Fruit fly (Drosophila melanogaster): ENCODE measurements around the gene CG12182.

CG12182 gene

dm6 chr3L:2590764-2591309 is 8.5 kb downstream of the CG12182 start:
- TF ChIP-seq noc (tag; optimal IDR thresholded peaks at IDR 0.05) = no peak

DNA sequence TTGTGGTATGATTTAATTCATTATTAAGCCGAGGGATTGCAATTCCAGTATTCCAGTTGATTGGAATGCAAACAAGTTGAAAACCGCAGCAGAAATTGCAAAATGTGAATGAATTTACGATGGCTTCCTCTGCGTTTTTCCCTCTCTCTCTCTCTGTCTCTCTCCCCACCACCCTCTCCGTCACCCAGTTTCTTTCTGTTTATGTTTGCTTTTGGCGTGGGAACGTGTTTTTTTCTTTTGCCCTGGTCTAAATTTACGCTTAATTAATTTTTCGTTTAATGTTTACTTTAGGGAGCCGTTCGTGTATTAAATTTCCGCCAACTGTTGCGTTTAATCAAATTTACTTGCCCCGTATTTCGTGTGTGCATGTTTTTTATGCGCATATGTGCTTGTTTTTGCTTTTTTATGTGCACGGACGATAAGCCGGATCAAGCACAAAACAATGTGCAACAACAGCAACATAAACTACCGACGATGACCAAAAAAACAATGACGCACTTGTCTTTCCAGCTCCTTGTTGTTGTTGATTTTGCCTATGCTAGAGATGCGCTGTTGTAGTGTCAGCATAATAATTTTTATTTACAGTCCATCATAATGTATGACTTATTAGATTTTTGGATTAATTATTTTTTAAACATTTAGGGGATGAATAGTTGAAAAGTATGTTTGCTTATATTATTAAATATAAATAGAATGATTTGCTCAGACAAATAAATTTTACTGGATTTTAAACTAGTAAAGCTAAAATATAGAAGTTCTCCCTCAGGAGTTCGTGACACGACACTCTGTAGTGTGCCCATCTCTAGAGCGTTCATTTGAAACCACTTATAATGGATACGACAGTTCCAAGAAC is 9.2 kb downstream of the CG12182 start:
- TF ChIP-seq noc (tag; optimal IDR thresholded peaks at IDR 0.05) = peak; percentile 91

DNA sequence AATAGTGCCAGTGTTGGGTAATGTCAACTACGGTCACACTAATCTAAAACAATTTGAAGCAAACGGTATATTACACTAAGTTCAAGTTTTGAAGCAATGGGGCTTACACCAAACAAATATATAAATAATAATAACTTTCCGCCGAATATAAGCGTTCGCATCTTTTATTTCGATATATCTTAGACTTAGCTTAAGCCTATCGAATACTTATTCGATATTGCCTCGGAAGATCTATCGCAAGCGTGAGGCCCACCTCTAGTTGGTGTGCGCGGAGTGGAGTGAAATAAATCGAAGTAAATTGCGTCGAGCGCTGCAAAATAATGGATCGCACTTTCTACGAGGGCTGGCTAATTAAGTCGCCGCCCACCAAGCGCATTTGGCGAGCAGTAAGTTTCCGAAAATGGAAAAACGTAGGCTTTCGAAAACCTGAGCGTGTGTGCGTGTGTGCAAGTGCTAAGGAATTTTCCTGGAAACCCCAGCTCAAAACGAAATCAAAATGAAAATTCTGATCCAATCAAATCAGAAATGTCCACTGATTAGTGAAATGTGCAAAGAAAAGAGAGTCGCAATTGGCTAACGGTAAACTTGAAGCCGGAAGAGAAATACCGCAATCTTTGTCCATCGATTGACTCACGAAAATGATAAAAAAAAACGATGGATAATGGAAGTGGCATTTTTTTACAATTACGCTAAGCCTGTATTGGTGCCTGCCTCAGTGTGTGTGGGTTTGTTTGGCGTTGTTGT is 10.0 kb downstream of the CG12182 start, which contains the start of gene dos:
Gene dos, plus strand, starts transcription at position 248 of the 744 bp plus-strand sequence.
- peak; percentile 29 for TF ChIP-seq noc (tag; optimal IDR thresholded peaks at IDR 0.05)

dm6 chr3L:2588306-2588705 is 11.1 kb downstream of the CG12182 start:
- TF ChIP-seq noc (tag; optimal IDR thresholded peaks at IDR 0.05) = no peak

- no peak for TF ChIP-seq noc (tag; optimal IDR thresholded peaks at IDR 0.05)
Measured at dm6 chr3L:2587562-2587918, 11.8 kb downstream of the CG12182 start.

- TF ChIP-seq noc (tag; optimal IDR thresholded peaks at IDR 0.05) = peak; percentile 51
Measured at dm6 chr3L:2586804-2587561, 12.4 kb downstream of the CG12182 start, which contains the start of gene RpL8. Gene RpL8, plus strand, starts transcription at chr3L:2587456.

- TF ChIP-seq noc (tag; optimal IDR thresholded peaks at IDR 0.05) = peak; percentile 69
Measured at dm6 chr3L:2585794-2586741, 13.3 kb downstream of the CG12182 start, which contains the start of gene msn. Gene msn, minus strand, starts transcription at chr3L:2586540.

DNA sequence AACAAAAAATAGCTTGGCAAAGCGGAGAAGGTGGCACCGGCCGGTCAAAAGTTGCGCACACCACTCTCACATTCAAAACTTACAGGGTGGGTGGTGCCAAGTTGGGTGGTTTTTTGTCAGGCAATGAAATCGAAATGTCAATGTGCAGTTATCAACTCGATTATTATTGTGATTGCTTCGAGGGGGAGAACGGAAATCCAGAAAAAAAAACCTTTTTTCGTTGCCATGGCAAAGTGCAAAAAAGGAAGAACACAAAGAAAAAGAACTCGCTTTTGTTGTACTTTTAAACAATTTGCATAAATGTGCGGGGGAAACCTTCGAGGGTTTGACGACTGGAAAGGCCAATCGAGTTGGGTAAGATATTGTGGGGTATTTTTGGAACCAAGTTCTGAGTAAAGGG is 14.6 kb downstream of the CG12182 start:
- TF ChIP-seq noc (tag; optimal IDR thresholded peaks at IDR 0.05) = no peak

DNA sequence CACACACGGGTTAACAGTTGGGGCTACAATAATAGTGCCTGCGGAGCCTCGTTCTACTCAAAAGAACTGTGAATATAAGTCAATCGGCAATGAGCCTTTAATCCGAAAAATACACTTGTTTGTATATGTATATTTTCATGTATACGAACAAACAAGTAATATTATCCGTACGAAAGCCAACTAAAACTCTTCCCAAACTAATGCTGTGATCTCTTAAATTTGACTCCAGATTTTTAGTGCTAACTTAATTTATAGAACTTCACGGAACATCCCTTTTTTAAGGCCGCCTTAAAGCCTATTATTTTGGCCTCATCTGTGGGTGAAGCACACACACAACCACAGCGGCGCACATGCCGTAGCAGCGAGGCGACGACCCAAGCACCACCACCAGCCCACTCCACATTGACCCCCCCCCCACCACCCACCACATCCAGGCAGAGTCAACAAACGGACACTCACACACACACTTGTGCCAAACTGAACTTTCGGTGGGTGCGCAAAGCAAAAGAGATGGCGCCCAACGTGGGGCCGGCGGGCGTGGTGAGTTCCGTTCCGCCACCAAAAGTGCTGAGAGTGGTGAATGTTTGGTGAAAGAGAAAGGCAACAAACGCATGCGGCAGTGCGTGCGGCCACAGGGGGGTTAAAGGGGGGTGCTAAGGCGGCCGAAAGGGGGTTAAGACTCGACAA is 15.1 kb downstream of the CG12182 start:
- TF ChIP-seq noc (tag; optimal IDR thresholded peaks at IDR 0.05) = peak; percentile 76

- TF ChIP-seq noc (tag; optimal IDR thresholded peaks at IDR 0.05) = no peak
Measured at dm6 chr3L:2583537-2583870, 15.9 kb downstream of the CG12182 start.

DNA sequence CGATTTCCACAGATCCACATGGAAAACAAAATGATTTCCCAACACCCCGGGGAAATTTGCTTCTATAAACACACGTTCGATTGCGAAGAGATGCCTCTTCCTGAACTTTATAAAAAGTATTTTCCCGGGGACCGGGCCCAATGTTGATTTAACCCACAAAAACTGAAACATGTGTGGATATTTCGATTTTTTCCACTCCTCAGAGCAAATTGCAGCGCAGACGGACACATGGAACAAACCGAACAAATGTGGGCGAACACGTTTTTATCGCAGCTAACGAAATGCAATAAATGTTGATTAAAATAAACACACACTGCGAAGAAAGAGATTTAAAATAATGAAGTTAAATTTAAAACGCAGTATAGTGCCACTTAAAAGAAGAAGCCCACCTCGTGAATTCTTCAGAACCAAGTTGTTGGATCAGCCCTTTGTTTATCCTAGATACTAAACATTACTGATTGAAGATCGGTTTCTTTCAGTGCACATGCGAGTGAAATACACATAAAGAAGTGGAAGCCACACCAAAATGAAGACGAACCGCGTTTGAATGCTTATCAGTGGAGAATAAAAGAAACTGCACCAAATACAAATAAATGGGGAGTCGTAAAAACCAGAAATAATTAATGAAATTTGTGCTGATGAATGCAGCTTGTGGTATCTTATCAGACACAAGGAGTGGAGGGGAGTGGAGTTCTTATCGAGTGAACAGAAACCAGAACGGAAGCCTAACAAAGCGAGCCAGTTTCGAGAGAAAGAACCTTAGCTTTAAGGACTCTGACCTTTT is 16.4 kb downstream of the CG12182 start:
- no peak for TF ChIP-seq noc (tag; optimal IDR thresholded peaks at IDR 0.05)

dm6 chr3L:2582290-2582689 is 17.1 kb downstream of the CG12182 start:
- no peak for TF ChIP-seq noc (tag; optimal IDR thresholded peaks at IDR 0.05)

DNA sequence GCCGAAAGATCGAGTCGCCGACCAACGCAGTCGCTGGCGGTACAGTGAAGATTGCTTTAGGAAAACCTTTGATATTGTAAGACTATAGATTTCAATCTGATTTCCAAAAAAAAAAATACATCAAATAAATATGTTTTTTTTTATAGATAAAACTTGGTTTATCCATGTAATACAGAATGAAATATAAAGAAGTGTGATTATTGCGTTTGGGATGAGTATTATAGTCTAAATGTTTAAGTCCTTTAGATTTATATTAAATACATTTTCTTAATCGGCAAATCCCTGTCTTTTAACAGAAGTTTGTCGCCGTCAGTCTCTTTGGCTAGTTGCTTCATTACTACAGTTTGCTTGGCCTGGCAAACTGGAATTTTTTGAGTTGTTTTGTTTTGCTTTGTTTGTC is 17.5 kb downstream of the CG12182 start:
- peak; percentile 15 for TF ChIP-seq noc (tag; optimal IDR thresholded peaks at IDR 0.05)

All from whole organism, larva.